Fruit fly (Drosophila melanogaster) whole organism, adult: ENCODE data around the gene CG13300.

Experiments used
- CG11617 ChIP-seq: fragments of 200-800 bp; sonication (Bioruptor generic); optimal IDR thresholded peaks from 2 replicates; lab custom pipeline; 2017; ENCODE audit warnings: mild to moderate bottlenecking, missing biosample characterization, missing genetic modification reagents, missing genetic modification characterization
- CG12768 ChIP-seq: fragments of 200-800 bp; sonication (Bioruptor generic); optimal IDR thresholded peaks from 2 replicates; lab custom pipeline; 2017; ENCODE audit warnings: missing biosample characterization, missing genetic modification characterization, mild to moderate bottlenecking, moderate library complexity, missing genetic modification reagents
- CG14711 ChIP-seq: fragments of 200-800 bp; sonication (Bioruptor generic); optimal IDR thresholded peaks from 2 replicates; lab custom pipeline; 2018; ENCODE audit warnings: missing biosample characterization, mild to moderate bottlenecking, missing genetic modification characterization, moderate library complexity
- CG1620 ChIP-seq: fragments of 200-800 bp; sonication (Bioruptor generic); optimal IDR thresholded peaks from 2 replicates; lab custom pipeline; 2016; ENCODE audit warnings: missing biosample characterization, missing genetic modification characterization
- CG33017 ChIP-seq: fragments of 200-800 bp; sonication (Bioruptor generic); optimal IDR thresholded peaks from 2 replicates; lab custom pipeline; 2018; ENCODE audit warnings: missing biosample characterization, mild to moderate bottlenecking, missing genetic modification characterization, moderate library complexity
- CG5204 ChIP-seq: fragments of 200-800 bp; sonication (Bioruptor generic); optimal IDR thresholded peaks from 2 replicates; lab custom pipeline; 2016; ENCODE audit warnings: missing biosample characterization, missing genetic modification characterization
- CG7045 ChIP-seq: fragments of 200-800 bp; sonication (Bioruptor generic); optimal IDR thresholded peaks from 2 replicates; lab custom pipeline; 2017; ENCODE audit warnings: missing biosample characterization, mild to moderate bottlenecking, missing genetic modification characterization
- CG7101 ChIP-seq: fragments of 200-800 bp; sonication (Bioruptor generic); optimal IDR thresholded peaks from 2 replicates; lab custom pipeline; 2018; ENCODE audit warnings: missing biosample characterization, mild to moderate bottlenecking, missing genetic modification characterization, moderate library complexity
- Clk ChIP-seq: fragments of 200-800 bp; sonication (Bioruptor generic); optimal IDR thresholded peaks from 2 replicates; lab custom pipeline; 2017; ENCODE audit warnings: missing biosample characterization, missing genetic modification characterization
- Crg-1 ChIP-seq: fragments of 200-800 bp; sonication (Bioruptor generic); optimal IDR thresholded peaks from 2 replicates; lab custom pipeline; 2016; ENCODE audit warnings: missing biosample characterization, missing genetic modification characterization
- Hr96 ChIP-seq: fragments of 200-800 bp; sonication (Bioruptor generic); optimal IDR thresholded peaks from 2 replicates; lab custom pipeline; 2016; ENCODE audit warnings: missing biosample characterization, missing genetic modification characterization
- Mnt ChIP-seq: fragments of 200-800 bp; sonication (Bioruptor generic); optimal IDR thresholded peaks from 2 replicates; lab custom pipeline; 2016; ENCODE audit warnings: missing biosample characterization, mild to moderate bottlenecking, missing genetic modification characterization
- bab1 ChIP-seq: fragments of 200-800 bp; sonication (Bioruptor generic); optimal IDR thresholded peaks from 3 replicates; lab custom pipeline; 2019; ENCODE audit warnings: missing biosample characterization, mild to moderate bottlenecking, missing genetic modification characterization, moderate library complexity
- cic ChIP-seq: fragments of 200-800 bp; sonication (Bioruptor generic); optimal IDR thresholded peaks from 2 replicates; lab custom pipeline; 2017; ENCODE audit warnings: missing biosample characterization, mild to moderate bottlenecking, missing genetic modification characterization, moderate library complexity
- cnc ChIP-seq, 2 experiments: fragments of >200 bp; optimal IDR thresholded peaks; 2 replicates each; lab custom pipeline; 2017
- kay ChIP-seq: fragments of 200-800 bp; sonication (Bioruptor generic); peaks from one replicate; lab custom pipeline; 2016; ENCODE audit warnings: missing biosample characterization, missing genetic modification characterization, borderline replicate concordance
- ovo ChIP-seq: fragments of 200-800 bp; sonication (Bioruptor generic); optimal IDR thresholded peaks from 2 replicates; lab custom pipeline; 2016; ENCODE audit warnings: missing biosample characterization, missing genetic modification characterization
- pad ChIP-seq: fragments of 200-800 bp; sonication (Bioruptor generic); optimal IDR thresholded peaks from 3 replicates; lab custom pipeline; 2017; ENCODE audit warnings: missing biosample characterization, missing genetic modification characterization, mild to moderate bottlenecking, moderate library complexity, missing genetic modification reagents
- tj ChIP-seq: fragments of 200-800 bp; sonication (Bioruptor generic); optimal IDR thresholded peaks from 3 replicates; lab custom pipeline; 2017; ENCODE audit warnings: missing biosample characterization, mild to moderate bottlenecking, missing genetic modification characterization, moderate library complexity
- toe ChIP-seq: fragments of 200-800 bp; sonication (Bioruptor generic); optimal IDR thresholded peaks from 2 replicates; lab custom pipeline; 2016; ENCODE audit warnings: missing biosample characterization, missing genetic modification characterization

The CG13300 gene

DNA sequence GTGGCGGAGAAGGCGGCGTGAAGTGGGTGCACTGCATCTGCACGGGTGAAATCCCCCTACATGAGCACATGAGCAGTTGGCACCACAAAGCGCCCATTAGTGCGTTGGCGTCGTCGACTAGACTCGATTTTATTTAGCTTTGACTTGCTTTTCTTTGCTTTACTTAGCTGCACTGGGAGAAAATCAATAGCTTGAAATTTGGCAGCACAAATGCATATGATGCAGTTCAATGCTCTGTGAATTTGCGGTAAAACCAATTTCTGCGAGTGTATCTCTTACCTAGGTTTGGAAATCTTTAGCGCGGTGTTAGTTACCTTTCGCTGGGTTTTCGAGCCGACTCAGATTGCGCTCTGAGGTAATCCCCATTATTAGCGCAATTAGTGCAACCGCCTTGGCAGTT is 47.3 kb downstream of the CG13300 start:
- no peak for TF ChIP-seq CG7101 (tag; lab: Kevin White, UChicago)
- TF ChIP-seq CG7045 (GFP tag; lab: Kevin White, UChicago), result no peak
- no peak for TF ChIP-seq CG11617 (GFP tag; lab: Kevin White, UChicago)
- TF ChIP-seq kay (GFP tag; lab: Kevin White, UChicago), result no peak
- TF ChIP-seq bab1, result no peak
- TF ChIP-seq Crg-1, result no peak
- TF ChIP-seq CG1620 (GFP tag; lab: Kevin White, UChicago), result no peak
- no peak for TF ChIP-seq cic (GFP tag; lab: Kevin White, UChicago)
- no peak for TF ChIP-seq CG12768 (GFP tag; lab: Kevin White, UChicago)
- TF ChIP-seq Mnt (GFP tag; lab: Kevin White, UChicago), result no peak
- TF ChIP-seq cnc (optimal IDR thresholded peaks at IDR 0.05; lab: Kevin White, UChicago), result no peak
- no peak for TF ChIP-seq toe (GFP tag; lab: Kevin White, UChicago)
- TF ChIP-seq tj, result no peak
- no peak for TF ChIP-seq CG33017 (tag; lab: Kevin White, UChicago)
- no peak for TF ChIP-seq Clk (GFP tag; lab: Kevin White, UChicago)
- no peak for TF ChIP-seq ovo
- no peak for TF ChIP-seq CG5204
- TF ChIP-seq pad, result no peak
- no peak for TF ChIP-seq CG14711 (tag; lab: Kevin White, UChicago)
- TF ChIP-seq Hr96 (GFP tag; lab: Kevin White, UChicago), result no peak

DNA sequence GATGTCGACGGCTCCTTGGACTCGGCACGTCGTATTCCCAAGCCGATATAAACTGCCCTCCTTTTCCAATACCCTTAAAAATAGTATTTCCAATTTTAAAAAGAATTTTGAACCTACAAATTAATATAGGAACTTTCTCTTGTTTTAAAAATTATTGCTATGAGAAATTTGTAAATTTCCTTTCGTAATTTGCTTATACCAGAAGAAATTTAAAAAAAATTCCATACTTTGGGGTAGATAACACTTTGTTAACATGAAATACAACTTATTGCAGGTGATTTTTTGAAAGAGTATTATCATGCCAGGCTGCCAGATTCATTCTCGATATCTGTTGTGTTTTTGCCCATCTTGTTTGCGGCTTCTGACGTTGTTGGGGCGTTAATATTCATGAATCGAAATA is 49.7 kb downstream of the CG13300 start:
- TF ChIP-seq kay (GFP tag; lab: Kevin White, UChicago) (no peak), Hr96 (GFP tag; lab: Kevin White, UChicago) (no peak), pad (no peak), Mnt (GFP tag; lab: Kevin White, UChicago) (no peak), CG5204 (no peak)

DNA sequence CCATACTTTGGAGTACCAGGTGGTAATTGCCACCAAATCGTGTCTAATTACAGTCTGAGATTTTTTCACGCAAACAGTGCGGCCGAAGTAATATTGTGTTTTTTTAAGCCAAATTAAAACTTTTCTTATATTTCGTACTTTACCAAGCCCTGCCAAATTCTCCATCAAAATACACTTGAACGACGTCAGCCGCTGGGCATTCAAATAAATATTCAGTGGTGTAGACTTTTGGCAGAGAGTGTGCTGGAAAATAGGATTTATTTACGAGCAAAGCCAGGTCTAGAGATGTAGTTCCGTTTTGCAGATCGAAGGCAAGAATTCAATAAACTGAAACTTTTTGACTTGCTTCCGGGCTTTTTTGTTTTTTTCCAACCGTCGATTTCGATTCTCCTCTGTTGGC is 55.6 kb downstream of the CG13300 start:
- TF ChIP-seq CG5204, result peak; percentile 3
- TF ChIP-seq CG11617 (GFP tag; lab: Kevin White, UChicago), result no peak
- TF ChIP-seq cic (GFP tag; lab: Kevin White, UChicago), result no peak
- no peak for TF ChIP-seq toe (GFP tag; lab: Kevin White, UChicago)

DNA sequence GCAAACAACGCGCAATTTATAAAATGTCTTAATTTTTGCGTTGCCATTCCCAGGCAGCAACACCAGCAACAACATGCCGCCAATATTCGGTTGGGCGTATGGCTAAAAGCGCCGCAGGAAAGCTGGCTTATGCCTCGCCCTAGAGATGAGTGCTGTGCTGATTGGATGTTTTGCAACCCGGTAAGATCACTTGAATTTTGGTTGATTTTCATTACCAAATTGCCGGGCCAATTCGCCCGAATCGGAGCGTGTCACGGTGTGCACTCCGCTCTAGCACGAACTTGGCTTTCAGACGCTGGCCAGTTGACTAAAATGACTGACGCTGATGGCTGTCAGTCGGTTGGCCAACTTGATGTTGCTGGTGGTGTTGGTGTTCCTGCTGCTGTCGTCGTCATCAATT is 66.8 kb downstream of the CG13300 start:
- TF ChIP-seq Clk (GFP tag; lab: Kevin White, UChicago) (no peak), CG14711 (tag; lab: Kevin White, UChicago) (no peak), pad (no peak), ovo (no peak), CG33017 (tag; lab: Kevin White, UChicago) (no peak), cic (GFP tag; lab: Kevin White, UChicago) (no peak), toe (GFP tag; lab: Kevin White, UChicago) (no peak), CG11617 (GFP tag; lab: Kevin White, UChicago) (no peak)
